Worm (Caenorhabditis elegans) whole organism, young adult: ENCODE results near the gene spe-43.

ENCODE experiments used
- B0336.3 ChIP-seq: fragments of 200-800 bp; sonication (Bioruptor generic); IDR thresholded peaks from 2 replicates; pipeline ENCODE4 v1.3.6; 2022; ENCODE audit warnings: missing genetic modification characterization, missing compliant biosample characterization
- athp-1 ChIP-seq: sonication (generic microtip); optimal IDR thresholded peaks from 2 replicates; lab custom pipeline; 2017; ENCODE audit warnings: mild to moderate bottlenecking, missing genetic modification characterization, missing compliant biosample characterization
- ceh-100 ChIP-seq: fragments of 200-800 bp; sonication (Bioruptor generic); IDR thresholded peaks from 2 replicates; pipeline ENCODE4 v1.3.6; 2022; ENCODE audit warnings: missing genetic modification reagents, missing genetic modification characterization, missing compliant biosample characterization
- gei-17 ChIP-seq: fragments of 200-800 bp; sonication (Bioruptor generic); optimal IDR thresholded peaks from 2 replicates; lab custom pipeline; 2018; ENCODE audit warnings: mild to moderate bottlenecking, missing genetic modification characterization, missing compliant biosample characterization
- let-526 ChIP-seq: fragments of 200-800 bp; sonication (Bioruptor generic); IDR thresholded peaks from 2 replicates; pipeline ENCODE4 v1.3.6; 2022; ENCODE audit warnings: missing genetic modification reagents, missing genetic modification characterization, missing compliant biosample characterization
- let-607 ChIP-seq, 2 experiments: fragments of 200-800 bp in 1 of 2; sonication (Bioruptor generic) in 1 of 2; sonication (generic microtip) in 1 of 2; optimal IDR thresholded peaks; 2 replicates each; lab custom pipeline; 2016 to 2018; ENCODE audit warnings: mild to moderate bottlenecking in 2 of 2, missing compliant biosample characterization in 2 of 2, missing genetic modification characterization in 2 of 2, moderate library complexity in 2 of 2, missing genotype in 1 of 2
- lin-35 ChIP-seq, 3 experiments: fragments of 150-350 bp in 2 of 3; sonication (generic microtip) in 1 of 3; optimal IDR thresholded peaks; 2 replicates each; lab custom pipeline; 2014 to 2018; ENCODE audit warnings: missing biosample characterization in 3 of 3, missing genetic modification characterization in 3 of 3, missing genetic modification reagents in 3 of 3
- nfya-2 ChIP-seq: fragments of 200-800 bp; sonication (Bioruptor generic); IDR thresholded peaks from 2 replicates; pipeline ENCODE4 v1.3.6; 2022; ENCODE audit warnings: missing genetic modification reagents, missing genetic modification characterization, missing compliant biosample characterization
- nfyb-1 ChIP-seq: fragments of 200-800 bp; sonication (Bioruptor generic); IDR thresholded peaks from 2 replicates; pipeline ENCODE4 v1.3.6; 2022; ENCODE audit warnings: missing genetic modification reagents, missing genetic modification characterization, missing compliant biosample characterization
- unc-62 ChIP-seq: fragments of 150-350 bp; optimal IDR thresholded peaks from 2 replicates; lab custom pipeline; 2014; ENCODE audit warnings: missing biosample characterization, missing genetic modification reagents, missing genetic modification characterization

DNA sequence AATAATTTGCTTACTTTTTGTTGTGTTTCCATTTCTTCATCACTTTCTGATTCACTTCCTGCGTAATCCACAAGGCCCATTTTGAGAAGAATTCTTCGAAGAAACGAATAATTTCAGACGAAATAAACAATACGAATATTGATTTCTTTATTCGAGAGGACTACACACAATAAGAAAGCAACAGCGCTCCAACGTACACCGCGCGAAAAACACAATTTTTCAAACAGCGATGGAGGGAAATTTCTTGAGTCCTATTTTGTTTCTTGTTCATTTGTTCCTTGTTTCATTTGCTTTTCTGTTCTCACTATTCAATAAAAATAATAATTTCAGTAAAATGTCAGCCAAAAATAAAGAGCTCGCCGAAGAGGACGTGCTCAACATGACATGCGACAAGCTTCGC is 48.5 kb downstream of the spe-43 start, which contains the start of the genes prcc-1 and C39E9.12:
- TF ChIP-seq nfyb-1 (no peak), nfya-2 (GFP tag; lab: Robert Waterston, UW) (no peak), athp-1 (no peak), lin-35 (GFP tag; optimal IDR thresholded peaks at IDR 0.05; lab: Kevin White, UChicago) (peak in 2 of 3 experiments; percentile 1 to 86), let-526 (no peak), B0336.3 (GFP tag; lab: Robert Waterston, UW) (0 out of 2 replicates have a peak, but pooled peaks have one; percentile 21), gei-17 (GFP tag; lab: Kevin White, UChicago) (no peak), ceh-100 (GFP tag; lab: Robert Waterston, UW) (peak; percentile 54; the same call in 1 of the 2 replicates), unc-62 (GFP tag; lab: Kevin White, UChicago) (no peak), let-607 (tag; optimal IDR thresholded peaks at IDR 0.05; lab: Kevin White, UChicago) (no peak)
